Fruit fly (Drosophila melanogaster): ENCODE results near the gene eys.
A peak's percentile ranks its signal among the peaks of the same experiment; 100 is the strongest.

eys gene

DNA sequence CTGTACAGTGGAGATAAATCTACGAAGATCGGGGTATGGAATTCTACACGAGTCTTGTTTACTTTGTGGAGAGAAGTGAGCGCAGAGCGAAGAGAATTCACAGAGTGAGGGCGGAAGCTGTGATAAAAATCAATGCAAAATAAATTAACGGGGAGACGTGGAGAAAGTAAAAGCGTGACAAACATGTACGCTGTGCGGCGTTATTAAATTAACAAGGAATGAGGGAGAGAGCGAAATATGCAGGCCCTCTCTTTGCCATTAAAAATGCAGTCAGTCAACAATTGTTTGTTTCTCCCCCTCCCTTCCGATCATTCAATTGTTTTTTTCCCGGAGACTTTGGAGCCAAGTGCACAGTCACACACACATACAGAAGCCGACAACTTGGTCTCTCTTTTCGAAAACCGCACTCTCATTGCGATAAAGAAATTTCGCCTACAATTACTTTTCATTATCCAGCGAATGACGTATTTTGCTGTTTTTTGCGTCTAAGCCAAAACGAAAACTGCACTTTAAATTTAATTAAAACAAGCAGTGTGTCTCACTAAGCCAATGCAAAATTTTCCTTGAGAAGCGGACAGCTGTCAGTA, 51.4 kb downstream of the eys start:
- TF ChIP-seq CTCF (optimal IDR thresholded peaks at IDR 0.05) (no peak), CG8478 (optimal IDR thresholded peaks at IDR 0.05) (no peak)

DNA sequence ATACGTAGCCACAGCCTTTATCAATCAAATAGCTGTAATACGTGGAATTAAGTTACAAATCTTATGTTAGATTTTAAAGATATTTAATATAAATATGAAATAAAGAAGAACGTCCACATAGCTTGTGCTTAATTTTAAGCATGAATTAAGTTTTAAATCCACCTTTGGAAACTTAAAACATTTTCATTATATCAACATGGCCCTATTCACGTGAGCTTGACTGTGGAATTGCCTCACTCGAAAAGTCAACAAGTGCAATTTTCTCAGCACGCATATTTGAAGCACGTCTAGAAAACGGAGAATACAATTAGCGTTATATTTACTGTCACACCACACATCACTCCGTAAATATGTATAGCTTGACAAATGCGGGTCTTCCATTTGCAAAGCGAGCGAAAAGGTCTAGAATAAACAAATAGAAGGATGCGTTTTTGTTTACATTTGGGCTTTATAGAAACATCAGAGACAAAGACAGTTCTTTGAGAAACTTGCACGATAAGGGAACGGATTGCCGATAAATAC, 52.2 kb downstream of the eys start:
- TF ChIP-seq CTCF (optimal IDR thresholded peaks at IDR 0.05): no peak
- TF ChIP-seq CG8478 (optimal IDR thresholded peaks at IDR 0.05): no peak

DNA sequence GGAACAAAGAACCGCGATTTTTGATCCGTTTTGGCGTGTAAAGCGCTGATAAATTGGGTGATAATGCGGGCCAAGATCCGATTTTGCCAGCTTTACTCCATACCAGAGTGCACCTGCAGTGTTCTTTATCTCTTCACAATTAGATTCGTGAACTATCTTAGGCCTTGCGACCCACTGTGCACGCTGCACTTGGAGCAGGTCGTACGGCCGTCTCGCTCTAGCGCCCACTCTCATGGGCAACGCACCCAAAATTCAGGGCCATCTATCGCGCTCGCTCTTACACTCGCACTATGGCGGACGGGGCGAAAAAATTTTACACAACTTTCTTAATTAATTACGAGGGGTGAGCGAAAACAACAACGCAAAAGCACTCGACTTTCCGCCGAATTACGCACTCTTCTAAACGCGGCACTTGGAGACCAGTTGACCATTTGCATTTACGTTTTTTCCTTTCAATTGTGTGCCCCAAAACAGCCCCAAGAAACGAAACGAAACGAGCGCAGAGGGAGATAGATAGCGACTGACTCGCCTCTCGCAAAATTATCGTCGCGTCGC, 52.8 kb downstream of the eys start:
- no peak for TF ChIP-seq CG8478 (optimal IDR thresholded peaks at IDR 0.05)
- TF ChIP-seq CTCF (optimal IDR thresholded peaks at IDR 0.05): no peak

DNA sequence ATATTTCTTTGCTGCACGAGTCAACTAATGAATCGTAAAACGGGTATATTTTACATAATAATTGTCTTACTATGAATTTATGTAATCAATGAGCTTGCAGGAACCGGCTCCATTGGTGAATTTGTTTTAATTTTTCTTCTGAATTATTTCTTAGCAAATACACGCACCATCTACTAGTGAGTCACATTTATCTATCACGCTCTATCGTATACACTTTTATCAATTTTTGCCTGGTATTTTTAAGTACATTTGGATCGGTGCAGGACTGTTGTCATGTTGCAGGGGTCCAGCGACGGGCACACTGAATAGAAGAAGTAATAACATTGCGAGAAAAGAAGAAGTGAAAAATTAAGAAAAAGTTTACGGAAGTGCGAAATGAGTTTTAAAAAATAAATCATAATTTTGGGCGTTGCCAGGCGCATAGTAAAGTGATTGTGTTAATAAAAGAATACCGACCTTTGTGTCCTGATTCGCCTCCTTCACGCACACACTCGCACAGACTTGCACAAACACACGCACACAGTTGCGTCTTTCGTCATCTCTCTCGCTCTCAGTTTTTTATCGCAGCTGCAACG, 53.7 kb downstream of the eys start, which contains the start of the genes Rab5 and Axud1:
Gene Rab5, minus strand, starts transcription at position 197 of the 575 bp plus-strand sequence.
Gene Axud1, plus strand, starts transcription at position 269 of the 575 bp plus-strand sequence.
- TF ChIP-seq CG8478 (optimal IDR thresholded peaks at IDR 0.05) (no peak), CTCF (optimal IDR thresholded peaks at IDR 0.05) (peak in 1 of 2 experiments; percentile 2)

DNA sequence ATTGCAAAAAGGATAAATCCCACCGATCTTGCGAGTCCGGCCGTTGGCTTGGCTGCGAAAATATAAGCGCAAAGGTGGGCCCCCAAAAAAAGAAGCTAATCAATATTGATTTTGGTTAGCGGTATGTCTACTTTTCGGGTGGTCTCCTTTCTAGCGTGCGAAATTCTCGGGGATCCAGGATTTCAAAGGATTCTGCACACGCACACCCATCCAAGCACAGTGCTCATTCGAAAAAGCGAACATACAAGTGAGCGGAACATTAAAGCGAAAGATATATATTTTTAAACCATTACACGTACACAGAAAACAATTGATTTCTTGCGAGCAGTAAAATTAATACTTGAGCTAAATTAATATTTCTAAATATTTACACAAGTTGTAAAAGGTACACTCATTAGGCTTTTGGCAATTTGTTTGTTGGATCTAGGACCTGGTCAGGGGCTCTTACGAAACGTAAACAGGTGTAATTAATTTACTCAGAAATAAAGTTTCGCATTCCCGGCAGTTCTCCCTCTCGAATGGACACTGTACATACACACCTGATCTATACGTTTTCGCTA, 54.3 kb downstream of the eys start:
- TF ChIP-seq CG8478 (optimal IDR thresholded peaks at IDR 0.05) (no peak), CTCF (optimal IDR thresholded peaks at IDR 0.05) (no peak)

DNA sequence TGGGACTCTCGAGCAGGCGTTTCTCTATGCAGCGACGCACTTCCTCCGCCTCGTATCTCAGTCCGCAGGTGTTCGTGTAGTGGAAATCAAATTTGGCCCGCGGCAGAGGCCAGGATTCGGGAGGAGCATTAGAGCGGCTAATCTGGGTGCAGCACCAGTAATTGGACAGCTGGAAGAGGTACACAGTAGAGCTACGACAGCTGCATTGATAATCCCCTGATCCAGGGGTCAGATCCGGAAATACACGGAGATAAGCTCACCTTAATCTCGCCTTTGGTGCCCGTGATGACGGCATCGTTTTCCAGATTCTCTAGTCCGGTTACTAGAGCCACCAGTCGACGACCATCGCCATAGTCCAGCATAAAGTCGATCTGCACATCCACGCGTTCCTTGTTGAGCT, 58.9 kb downstream of the eys start:
- TF ChIP-seq CTCF (optimal IDR thresholded peaks at IDR 0.05) (no peak), CG8478 (optimal IDR thresholded peaks at IDR 0.05) (no peak)

DNA sequence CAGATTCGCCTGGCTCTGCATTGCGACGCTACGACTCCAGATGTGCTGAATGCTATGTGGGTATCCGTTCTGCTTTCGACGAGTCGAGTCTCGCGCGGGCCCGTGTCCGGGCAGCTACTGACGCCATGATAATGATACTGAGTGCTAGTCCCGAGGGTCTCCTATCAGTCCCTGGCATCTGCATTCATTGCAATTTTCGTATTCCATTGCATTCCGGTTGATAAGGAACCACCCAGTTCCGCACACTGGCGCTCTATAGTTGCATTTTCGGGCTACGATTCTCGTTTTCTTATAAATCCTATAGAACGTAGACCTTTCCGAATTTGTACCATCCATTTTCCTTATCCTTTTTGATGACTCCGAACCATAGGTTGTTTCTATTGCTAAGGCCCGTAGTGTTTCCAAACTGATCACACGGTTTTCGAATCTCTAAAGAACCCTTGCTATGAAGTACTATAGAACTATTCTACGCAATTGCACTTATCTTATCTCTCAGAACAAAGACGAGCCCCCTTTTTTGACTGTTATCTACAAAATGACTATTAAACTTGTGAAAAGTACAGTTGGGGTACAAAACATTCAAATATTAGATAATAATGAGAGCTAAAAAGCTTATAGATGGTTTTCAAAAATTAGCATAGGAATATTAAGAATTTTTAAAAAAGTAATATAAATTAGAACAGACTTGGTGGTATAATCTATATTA, 60.1 kb downstream of the eys start, which contains the start of gene CG3597:
Gene CG3597, minus strand, starts transcription at position 119 of the 706 bp plus-strand sequence.
- TF ChIP-seq CTCF (optimal IDR thresholded peaks at IDR 0.05) (no peak), CG8478 (optimal IDR thresholded peaks at IDR 0.05) (no peak)

DNA sequence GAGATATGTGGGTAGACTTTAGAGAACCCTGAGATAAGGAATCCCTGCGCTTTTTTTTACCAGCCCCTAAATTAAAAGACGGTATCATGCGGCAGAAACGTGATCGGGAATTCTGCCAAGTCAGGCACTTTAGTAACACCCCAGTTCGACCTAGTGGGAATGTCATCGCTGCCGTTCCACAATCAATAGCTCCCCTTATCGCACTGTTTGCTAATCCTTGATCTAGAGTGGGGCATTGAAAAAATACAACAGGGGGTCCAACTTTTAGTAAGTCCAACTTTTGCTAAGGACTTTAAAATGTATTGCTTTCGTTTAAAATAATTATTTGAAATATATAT, 60.6 kb downstream of the eys start:
- no peak for TF ChIP-seq CTCF (optimal IDR thresholded peaks at IDR 0.05)
- TF ChIP-seq CG8478 (optimal IDR thresholded peaks at IDR 0.05): no peak

DNA sequence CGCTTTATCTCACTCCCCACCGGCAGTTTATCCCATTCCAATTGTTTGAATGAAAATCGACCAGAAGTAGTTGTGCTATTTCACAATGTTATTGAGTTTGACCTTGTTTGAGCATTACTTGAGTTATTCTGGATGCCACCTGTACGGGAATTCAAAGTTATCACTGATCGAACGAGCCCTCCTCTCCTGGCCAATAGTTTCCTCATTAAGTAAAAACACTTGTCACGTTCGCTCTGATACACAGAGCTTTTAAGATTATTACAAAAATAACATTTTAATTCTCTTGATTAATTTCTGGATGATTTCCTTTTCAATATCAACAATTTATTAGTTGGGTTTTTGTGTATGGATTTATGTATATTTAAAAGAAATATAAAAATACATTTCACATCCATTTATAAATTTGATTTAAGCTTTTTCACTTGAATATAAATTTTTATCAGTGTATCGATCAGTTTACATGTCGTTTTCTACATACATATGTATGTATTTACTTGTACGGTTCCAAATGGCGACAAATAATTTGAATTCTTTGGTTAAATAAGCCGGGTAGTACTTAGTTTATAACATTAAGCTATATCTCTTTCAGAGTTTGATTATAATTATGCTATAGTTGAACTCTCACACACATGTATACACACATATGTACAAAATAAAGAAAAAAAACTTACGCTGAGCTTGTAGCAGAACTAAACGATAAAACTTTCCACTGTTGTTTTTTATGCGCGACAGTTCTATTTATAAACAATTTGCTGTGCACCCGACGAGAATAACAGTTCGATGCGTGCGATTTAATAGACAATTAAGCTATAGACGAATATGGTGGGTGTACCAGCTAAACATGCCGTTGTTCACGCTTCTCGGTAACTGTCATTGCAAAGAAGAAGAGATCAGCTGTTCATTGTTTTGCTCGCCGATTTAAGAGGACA, 62.6 kb downstream of the eys start, which contains the start of the genes CG3609 and CG15390:
Gene CG3609, minus strand, starts transcription at position 810 of the 929 bp plus-strand sequence.
Gene CG15390, plus strand, starts transcription at position 896 of the 929 bp plus-strand sequence.
- TF ChIP-seq CG8478 (optimal IDR thresholded peaks at IDR 0.05) (no peak), CTCF (optimal IDR thresholded peaks at IDR 0.05) (peak in 1 of 2 experiments; percentile 3)

DNA sequence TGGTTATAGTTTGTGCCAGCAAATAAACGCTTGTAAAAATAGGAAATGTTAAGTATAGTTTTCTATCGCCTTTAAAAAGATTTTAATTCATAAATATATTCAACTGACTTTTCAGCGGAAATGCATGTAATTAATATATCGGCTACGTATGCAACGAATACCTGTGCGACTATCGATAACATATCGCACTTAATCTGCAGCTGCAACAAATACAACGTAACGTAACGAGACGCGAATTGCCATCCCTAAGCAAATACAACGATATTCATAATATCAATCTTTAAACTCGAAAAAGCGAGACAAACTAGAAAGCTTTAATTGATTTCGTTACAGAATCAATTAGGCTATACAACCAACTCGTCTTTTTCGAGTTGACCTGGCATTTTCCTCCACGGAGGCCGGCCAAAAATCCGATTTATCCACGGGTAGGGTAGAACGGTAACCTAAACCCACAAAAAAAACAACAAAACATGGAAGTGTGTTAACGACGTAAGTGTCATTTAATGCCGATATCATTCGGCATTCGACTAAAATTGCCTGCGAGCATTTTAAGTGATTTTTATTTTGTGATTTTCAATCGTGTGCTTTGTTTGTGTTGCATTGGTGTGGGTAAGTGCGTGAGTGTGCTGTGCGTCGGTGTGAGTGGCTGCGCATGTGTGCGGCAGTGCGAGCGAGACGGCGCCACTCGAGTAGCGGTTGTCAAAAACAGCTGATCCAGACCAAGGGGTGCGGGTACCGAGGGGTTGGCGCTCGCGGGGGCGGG, 64.4 kb downstream of the eys start, which contains the start of gene Atxn7:
Gene Atxn7, plus strand, starts transcription at position 187 of the 763 bp plus-strand sequence.
- TF ChIP-seq CG8478 (optimal IDR thresholded peaks at IDR 0.05): no peak
- TF ChIP-seq CTCF (optimal IDR thresholded peaks at IDR 0.05): peak in 1 of 2 experiments; percentile 27

DNA sequence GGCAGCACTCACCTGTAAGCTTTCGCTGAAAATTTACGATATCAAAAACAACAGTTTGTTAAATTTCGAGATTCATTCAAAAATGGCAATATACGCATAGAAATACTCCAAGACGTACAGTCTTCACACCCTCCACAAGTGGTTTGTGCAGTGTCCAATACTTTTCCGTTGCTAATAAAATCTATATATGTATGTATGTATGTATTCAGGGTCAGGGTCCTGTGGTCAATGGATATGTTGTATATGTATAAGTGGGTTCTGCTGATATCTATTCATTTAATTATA, 64.9 kb downstream of the eys start:
- TF ChIP-seq CG8478 (optimal IDR thresholded peaks at IDR 0.05) (no peak), CTCF (optimal IDR thresholded peaks at IDR 0.05) (no peak)

DNA sequence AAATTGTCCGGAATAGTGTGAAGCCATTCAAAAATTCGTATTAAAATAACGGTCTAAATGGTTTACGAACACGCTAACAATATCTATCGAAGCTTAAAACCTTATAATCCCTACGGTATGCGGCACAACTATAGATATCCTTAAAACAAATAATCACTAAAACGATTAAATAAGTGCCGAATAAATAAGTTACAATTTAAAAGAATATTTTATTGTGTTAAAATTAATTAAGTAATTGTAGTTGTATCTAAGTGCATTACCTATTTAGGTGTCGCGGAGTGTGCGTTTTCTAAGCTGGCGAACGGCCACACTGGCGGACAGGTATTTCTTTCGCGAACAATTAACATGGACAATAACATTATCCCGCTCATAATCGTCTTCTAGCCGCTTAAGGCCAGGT, 69.3 kb downstream of the eys start, which contains the start of gene Eogt:
Gene Eogt, plus strand, starts transcription at position 293 of the 400 bp plus-strand sequence.
- TF ChIP-seq CG8478 (optimal IDR thresholded peaks at IDR 0.05) (no peak), CTCF (optimal IDR thresholded peaks at IDR 0.05) (peak in 1 of 2 experiments; percentile 6)

DNA sequence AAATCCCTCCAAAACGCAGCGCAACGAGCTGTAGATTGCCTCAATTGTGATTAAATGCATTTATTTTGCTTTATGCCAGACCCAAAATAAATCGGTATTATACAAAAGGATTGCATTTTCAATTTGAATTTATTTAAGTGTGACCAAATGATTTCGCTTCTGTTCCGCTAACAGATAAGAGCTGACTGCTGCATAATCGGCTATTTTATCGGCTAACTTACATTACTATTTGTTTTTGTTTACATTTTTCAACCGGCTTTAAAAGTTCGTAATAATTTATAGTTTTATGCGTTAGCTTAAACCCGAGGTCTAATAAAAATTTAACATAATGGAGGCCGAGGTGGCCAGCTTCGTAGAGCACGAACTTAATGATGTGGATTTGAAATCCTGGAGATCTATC, 71.5 kb downstream of the eys start, which contains the start of gene PIG-Wa:
Gene PIG-Wa, plus strand, starts transcription at position 232 of the 400 bp plus-strand sequence.
- TF ChIP-seq CTCF (optimal IDR thresholded peaks at IDR 0.05) (no peak), CG8478 (optimal IDR thresholded peaks at IDR 0.05) (no peak)

All from S2 (cell line).